Fruit fly (Drosophila melanogaster) S2 (cell line): Measurements from ENCODE around the gene Sap30.

ENCODE experiments used
- CG8478 ChIP-seq: fragments of >200 bp; optimal IDR thresholded peaks from 2 replicates; lab custom pipeline; 2018
- CTCF ChIP-seq, 2 experiments: fragments of >200 bp; optimal IDR thresholded peaks; 2 replicates each; lab custom pipeline; 2018

The Sap30 gene

DNA sequence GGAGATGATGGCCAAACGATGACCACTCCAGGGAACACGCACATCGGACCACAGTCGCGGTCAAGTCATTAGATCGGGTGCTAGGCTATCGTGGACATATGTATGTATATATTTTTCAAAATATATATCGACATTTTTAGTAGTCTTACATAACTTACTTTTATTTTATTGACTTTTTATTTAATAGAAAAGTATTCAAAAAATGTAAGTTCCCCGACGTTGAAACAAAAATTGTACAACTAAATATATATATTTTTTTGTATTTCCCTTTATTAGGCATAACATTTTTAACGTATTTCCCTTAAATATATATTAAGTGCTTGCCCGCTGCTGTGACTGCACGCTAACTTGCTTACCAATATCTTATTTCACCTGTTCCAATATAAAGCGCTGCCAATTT is 28.1 kb downstream of the Sap30 start:
- TF ChIP-seq CTCF (optimal IDR thresholded peaks at IDR 0.05; lab: Kevin White, UChicago) (no peak), CG8478 (lab: Kevin White, UChicago) (no peak)

DNA sequence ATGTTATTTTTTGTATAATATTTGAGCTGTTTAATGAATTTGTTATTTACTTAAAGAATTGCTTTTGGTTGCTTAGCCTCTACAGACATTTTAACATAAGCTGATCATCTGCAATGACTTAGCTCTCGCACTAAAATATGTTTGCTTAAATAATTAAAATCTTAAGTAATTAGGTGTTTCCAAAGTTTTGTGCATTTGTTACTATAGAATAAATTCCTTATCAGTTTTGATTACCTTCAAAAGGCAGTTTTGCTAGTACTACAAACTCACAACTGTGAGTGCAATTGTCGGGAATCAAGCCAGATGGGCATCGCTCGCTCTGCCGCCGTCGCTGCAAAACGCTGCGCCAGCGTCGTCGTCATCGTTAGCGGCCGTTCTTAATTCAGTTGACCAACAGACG is 29.4 kb downstream of the Sap30 start:
- TF ChIP-seq CG8478 (lab: Kevin White, UChicago) = no peak
- no peak for TF ChIP-seq CTCF (optimal IDR thresholded peaks at IDR 0.05; lab: Kevin White, UChicago)

DNA sequence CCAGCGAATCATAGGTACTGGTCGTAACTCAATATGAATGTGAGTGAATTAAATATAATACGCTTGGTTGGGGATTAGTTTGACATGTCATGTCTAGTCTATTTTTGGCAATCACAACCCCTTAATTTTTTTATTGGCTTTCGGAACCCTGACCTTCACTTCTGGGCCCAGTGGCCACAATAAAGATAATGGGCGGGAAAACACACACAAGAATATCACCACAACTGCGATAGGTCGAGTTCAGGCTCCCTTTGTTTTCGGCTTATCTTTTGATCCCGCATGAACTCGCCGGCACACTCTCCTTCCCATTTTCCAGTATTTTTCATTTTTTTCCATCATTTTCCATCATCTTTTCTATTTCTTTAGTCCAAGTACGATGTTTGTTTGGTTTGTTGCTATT is 31.1 kb downstream of the Sap30 start:
- no peak for TF ChIP-seq CG8478 (lab: Kevin White, UChicago)
- no peak for TF ChIP-seq CTCF (optimal IDR thresholded peaks at IDR 0.05; lab: Kevin White, UChicago)

DNA sequence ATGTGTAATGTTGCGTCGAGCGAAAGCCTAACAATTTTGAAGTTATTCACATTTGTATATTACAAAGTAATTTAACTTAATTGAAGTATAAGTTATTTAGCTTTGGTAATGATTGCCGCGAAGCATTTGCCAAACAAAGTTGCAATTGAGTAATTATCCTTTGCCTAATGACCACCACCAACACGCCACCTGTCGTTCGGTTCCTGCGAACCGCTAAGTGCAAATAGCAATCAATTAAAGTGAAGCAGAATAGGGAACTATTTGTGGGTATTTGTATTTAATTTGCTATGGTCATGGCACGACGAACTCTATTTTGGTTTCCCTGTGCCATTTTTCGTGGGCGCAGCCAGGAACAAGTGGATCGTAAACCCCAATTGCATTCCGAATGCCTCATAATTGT is 33.6 kb downstream of the Sap30 start:
- TF ChIP-seq CG8478 (lab: Kevin White, UChicago) (no peak), CTCF (optimal IDR thresholded peaks at IDR 0.05; lab: Kevin White, UChicago) (peak; percentile 63 to 69)

DNA sequence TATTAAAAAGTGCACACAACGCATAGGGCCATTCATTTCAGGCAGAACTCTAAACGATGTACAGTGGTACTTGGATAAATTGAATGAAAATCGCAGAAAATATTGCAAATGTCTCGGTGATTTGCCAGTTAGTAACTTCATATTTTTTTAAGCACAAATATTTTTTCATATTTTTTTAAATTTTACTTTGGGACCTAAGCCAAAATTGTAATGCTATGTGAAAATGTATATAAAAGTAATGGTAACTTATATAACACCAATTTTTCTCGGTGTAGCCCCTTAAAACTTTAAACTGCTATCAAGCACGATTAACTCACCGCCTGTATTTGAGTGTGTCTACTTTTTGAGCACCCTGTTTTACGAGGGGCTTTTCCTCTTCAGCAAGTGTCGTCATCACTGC is 34.1 kb downstream of the Sap30 start:
- no peak for TF ChIP-seq CTCF (optimal IDR thresholded peaks at IDR 0.05; lab: Kevin White, UChicago)
- TF ChIP-seq CG8478 (lab: Kevin White, UChicago) = no peak

DNA sequence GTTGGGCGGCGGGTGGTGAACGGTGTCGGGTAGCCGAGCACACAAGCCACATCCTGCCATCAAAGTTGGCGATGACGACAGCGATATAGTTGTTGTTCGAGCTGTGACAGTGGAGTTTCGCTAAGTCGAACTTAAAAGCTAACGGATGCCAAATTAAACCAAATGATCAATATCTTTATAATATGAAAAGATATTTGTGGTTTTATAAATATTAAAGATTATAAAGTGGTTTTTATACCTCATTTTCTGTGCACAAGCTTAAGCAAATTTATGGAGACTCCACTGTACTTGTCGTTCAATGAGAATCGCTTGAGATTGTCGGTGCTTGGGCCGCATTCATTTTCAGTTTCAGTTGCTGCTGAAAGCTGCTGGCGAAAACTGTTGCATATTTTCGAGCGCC is 35.0 kb downstream of the Sap30 start:
- no peak for TF ChIP-seq CTCF (optimal IDR thresholded peaks at IDR 0.05; lab: Kevin White, UChicago)
- TF ChIP-seq CG8478 (lab: Kevin White, UChicago) = no peak

DNA sequence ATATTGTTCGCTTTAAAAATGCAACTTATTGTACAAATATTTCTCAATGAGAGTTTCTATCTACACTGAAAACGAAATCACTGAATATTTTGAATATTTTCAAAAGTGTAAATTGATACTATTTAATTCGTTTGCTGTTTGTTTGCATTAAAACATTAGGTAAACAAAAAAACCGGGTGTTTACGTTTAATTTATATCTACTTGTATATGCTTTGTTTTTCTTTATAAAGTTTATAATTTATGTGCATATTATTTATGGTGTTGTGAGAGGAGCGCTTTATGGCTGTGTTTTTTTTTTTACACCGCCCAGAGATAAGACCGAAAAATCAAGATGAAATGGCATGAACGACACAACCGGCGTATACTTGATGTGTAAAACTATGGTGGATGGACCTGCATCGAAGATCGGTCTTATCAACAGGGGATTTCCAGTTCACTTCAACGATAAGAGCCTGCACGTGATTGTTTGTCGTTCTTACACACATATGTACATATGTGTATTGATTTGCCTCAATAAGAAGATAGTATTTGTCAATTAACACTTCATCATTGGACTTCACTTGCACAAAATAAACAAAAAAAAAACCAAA is 42.5 kb downstream of the Sap30 start:
- TF ChIP-seq CTCF (optimal IDR thresholded peaks at IDR 0.05; lab: Kevin White, UChicago) (no peak), CG8478 (lab: Kevin White, UChicago) (no peak)

DNA sequence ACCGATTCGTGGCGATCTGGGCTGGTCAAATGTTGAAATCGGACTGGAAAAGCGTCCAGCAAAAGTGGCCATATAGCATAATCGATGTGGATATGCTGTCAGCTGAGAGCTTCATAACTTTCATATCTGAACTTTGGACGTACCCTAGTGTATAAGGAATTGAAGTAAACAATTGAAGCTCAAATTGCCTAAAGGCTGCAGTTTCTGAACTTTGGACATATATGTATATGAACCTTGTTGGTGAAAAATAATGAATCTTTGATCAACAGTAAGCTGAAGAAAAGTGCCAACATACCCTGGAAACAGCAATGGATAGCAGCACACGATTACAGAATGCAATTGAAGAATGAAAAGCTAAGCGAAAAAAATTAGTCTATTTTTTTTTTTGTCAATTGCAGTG is 43.0 kb downstream of the Sap30 start:
- no peak for TF ChIP-seq CG8478 (lab: Kevin White, UChicago)
- TF ChIP-seq CTCF (optimal IDR thresholded peaks at IDR 0.05; lab: Kevin White, UChicago) = no peak

DNA sequence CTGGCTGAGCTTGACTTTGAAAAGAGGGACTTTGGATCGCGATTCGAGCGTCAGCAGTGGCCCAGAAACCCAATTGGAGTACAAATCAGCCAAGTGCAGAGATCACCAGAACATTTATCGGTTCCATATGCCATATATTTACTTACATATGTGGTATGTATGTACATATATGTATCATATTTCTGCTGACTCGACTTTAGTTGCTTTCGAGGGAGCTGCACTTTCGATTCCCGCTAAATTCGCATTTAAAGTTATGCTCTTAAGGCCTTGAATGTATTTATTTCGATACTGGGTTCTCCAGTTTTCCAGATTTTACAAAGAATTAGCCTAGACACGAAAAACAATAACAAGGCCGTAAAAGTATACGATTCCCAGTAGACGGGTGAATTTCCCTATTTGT is 44.8 kb downstream of the Sap30 start:
- TF ChIP-seq CTCF (optimal IDR thresholded peaks at IDR 0.05; lab: Kevin White, UChicago) = no peak
- no peak for TF ChIP-seq CG8478 (lab: Kevin White, UChicago)

DNA sequence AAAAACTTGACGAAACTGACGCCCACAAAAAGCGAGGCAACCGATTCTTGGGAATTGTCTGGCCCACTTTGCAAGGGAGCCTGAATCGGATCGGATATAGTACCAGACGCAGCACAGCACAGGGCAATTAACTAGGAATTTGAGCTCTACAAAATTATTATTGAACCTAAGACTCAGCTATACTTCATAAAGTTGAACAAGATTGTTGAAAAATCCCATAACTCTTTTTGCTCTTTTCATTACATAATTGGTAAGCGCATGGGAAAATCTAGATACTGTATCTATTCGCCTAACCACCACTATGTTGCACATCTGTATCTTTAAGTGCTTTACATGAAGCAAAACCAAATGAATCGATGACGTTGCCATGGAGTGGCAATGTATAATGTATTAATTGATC is 46.0 kb downstream of the Sap30 start:
- TF ChIP-seq CTCF (optimal IDR thresholded peaks at IDR 0.05; lab: Kevin White, UChicago) (no peak), CG8478 (lab: Kevin White, UChicago) (no peak)

DNA sequence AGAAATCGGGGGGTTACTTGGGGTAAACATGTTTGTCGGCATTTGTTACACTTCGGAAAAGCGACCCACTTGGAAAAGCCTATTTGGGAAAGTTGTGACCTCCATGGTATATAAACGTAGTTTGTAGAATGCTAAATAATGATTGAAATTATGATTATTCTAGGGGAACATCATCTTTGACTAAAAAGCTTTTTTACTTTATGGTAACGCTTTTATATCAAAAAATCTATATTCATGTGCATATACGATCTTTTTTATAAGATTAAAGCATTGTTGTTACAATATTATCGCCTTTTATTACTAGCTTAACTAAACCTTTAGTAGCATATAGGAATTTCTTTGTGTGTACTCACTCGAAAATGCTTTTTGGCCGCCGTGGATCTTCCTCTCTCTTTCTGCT is 47.2 kb downstream of the Sap30 start:
- TF ChIP-seq CTCF (optimal IDR thresholded peaks at IDR 0.05; lab: Kevin White, UChicago) (no peak), CG8478 (lab: Kevin White, UChicago) (no peak)

DNA sequence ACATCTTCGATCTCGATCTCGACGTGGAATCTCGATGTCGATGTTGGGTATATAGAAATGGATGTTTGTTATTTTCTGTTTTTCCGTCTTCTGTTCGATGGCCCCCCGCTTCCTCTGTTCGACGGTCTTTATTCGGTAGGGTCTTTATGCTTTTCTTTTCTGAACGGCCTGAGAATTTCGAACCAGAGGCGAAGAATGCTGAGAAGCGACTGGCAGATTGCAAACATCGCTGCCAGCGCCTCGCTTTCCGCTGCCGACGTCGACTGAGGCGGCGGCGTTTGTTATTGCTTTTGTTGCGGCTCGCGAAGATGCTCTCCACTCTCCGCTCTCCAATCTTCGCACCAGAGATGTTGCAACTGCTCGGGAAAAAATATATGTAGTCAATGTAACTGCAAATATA is 48.2 kb downstream of the Sap30 start, which contains the start of the genes CG13004 and CG46306:
Gene CG13004, minus strand, starts transcription at position 217 of the 400 bp plus-strand sequence.
Gene CG46306, minus strand, starts transcription at position 217 of the 400 bp plus-strand sequence.
- TF ChIP-seq CTCF (optimal IDR thresholded peaks at IDR 0.05; lab: Kevin White, UChicago) (no peak), CG8478 (lab: Kevin White, UChicago) (no peak)

DNA sequence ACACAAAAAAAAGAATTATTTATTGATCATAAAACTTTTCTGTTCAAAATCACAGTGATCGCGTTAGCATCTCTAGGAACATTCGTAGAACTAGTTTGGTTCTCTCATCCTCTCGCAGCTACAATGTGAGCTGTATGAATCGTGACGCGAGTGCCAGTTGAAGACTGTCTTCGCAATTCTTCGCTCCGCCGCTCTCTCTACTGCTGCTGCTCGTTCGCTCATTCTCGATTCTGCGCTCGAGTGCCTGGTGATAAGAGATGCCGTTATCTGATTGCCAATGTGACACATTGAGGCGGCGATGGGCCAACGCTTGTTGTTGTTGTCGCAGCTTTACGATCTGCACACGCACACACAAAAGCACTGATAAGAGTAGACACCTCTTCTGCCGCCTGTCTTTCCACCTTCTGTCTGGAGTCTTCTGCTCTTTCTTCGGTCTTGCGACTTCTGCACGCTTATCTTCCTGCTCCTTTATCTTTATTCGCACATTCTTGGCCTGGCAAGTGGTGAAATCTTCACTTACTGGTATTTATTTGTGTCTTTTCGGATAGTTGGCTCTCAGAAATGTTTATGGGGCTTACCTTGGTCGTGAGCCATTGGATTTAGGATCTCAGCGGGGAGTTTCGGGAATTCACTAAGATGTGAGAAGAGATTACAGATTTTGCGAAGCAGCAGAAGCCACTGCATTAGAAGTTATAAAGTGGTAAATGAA is 49.2 kb downstream of the Sap30 start:
- TF ChIP-seq CTCF (optimal IDR thresholded peaks at IDR 0.05; lab: Kevin White, UChicago) = no peak
- TF ChIP-seq CG8478 (lab: Kevin White, UChicago) = no peak

DNA sequence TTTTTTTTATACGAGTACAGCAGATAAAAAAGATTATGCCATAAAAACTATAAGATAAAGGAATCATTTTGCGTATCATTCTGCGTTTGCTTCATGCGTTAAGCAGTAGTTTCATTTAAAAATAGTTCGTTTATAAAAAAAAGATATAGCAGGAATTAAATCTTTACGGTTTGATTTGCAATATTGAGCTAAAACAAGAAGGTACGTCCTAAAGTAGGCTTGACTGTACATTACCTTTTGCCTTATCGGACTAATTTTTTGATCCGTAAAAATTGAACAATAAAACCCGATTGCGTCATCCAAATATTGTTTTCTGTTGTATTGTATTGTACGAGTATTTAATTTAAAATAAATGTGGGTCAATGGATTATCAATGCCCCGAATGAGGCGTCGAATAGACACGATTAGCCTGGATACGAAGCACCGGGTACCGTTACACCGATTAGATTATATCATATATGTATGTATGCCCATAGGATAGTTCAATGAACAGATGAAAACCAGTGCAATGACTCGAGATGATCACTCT is 49.8 kb downstream of the Sap30 start:
- no peak for TF ChIP-seq CG8478 (lab: Kevin White, UChicago)
- TF ChIP-seq CTCF (optimal IDR thresholded peaks at IDR 0.05; lab: Kevin White, UChicago) = no peak

DNA sequence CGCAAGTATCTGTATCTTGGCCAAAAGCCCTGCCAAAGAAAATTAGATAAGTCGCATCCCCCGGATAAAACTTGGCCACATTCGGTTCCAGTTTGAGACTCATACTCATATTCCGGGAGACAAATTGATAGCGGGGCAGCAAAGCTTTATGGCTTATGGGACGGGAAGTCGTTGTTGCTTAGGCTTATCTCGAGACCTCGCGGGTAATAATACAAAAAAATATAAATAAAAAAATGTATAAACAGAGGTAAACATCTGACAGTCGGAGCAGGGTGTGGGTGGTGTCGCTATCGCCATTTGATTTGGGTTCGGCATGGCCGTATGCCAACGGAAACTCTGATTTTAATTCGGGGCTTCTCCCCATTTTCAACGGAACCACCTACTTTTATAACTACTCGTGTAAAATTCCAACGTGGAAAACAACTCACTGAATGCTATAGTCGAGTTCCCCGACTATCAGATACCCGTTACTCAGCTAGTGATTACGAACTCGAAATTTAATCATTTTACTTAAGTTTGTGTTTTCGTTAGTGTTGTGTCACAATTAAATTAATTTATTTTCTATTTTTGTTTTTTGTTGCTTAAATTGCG is 50.6 kb downstream of the Sap30 start:
- TF ChIP-seq CTCF (optimal IDR thresholded peaks at IDR 0.05; lab: Kevin White, UChicago) (no peak), CG8478 (lab: Kevin White, UChicago) (no peak)
